Worm (Caenorhabditis elegans): ENCODE results near the gene C08G9.1.

The C08G9.1 gene

ce11 chrIV:7654212-7654778, 4.3 kb upstream of the C08G9.1 start, which contains the start of gene nrde-4:
Gene nrde-4 (minus strand): TSS chrIV:7654262.
- TF ChIP-seq unc-62 (GFP tag; optimal IDR thresholded peaks at IDR 0.05): no peak

- no peak for TF ChIP-seq unc-62 (GFP tag; optimal IDR thresholded peaks at IDR 0.05)
Measured at ce11 chrIV:7659481-7659880, 918 bp downstream of the C08G9.1 start.

DNA sequence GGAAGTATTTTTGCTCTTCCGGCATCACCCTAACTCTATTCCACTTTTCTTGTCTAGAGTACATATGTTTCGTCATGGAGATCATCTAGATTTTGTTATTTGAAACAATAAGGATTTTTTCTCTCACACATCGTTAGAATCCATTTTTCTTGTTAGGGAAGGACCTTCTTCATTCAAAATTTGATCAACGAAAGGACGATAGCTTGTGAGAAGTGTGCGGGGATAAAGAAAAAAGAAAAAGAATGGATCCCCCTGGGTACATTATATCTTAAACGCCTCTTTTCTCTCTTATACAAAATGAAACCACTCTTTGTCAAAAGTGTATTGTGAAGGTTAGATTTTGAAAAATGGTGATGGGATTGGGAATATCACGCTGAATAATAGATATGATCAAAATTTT, 3.0 kb downstream of the C08G9.1 start:
- TF ChIP-seq unc-62 (GFP tag; optimal IDR thresholded peaks at IDR 0.05): no peak

DNA sequence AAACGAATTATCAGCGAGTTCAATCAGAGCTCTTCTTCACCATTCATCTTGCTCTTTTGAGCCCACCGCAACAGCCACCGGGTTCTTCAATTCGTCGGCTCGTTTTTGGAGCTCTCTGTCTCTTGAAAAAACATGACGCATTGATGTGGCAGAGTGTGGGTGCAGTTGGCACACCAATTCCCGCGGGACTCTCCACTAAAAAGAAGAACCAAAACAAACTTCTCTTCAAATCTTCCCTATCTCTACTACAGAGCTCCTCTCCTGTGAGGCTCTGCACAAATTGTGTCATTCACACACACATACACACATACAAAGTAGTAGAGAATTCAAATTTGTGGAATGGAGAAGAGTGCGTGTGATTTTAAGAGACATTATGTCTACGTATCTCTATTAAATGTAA, 4.4 kb downstream of the C08G9.1 start:
- TF ChIP-seq unc-62 (GFP tag; optimal IDR thresholded peaks at IDR 0.05): no peak

DNA sequence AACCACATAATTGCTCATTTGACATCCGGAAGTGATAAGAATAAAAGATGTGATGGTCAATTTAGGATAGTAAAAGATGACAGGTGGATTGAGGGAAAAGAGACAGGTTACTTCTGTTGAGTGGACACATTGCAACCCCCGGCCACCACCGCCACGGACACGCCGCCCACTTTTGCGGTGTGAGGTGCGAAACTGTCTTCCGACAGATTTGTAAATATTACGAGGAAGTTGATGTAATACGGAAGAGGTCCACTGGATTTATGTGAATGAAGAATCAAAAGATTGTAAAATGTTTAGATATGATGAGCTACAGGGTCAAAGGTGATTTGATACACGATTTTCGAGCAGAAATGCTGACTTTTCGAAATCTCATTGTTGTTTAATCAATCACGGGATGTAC, 14.3 kb downstream of the C08G9.1 start, which contains the start of gene C08G9.2:
C08G9.2 (minus strand) TSS at position 101 of the 400 bp plus-strand sequence.
- TF ChIP-seq unc-62 (GFP tag; optimal IDR thresholded peaks at IDR 0.05): no peak

ce11 chrIV:7674874-7675273, 16.3 kb downstream of the C08G9.1 start, which contains the start of gene itr-1:
Gene itr-1 (plus strand): TSS chrIV:7675174.
- TF ChIP-seq unc-62 (GFP tag; optimal IDR thresholded peaks at IDR 0.05): no peak

- TF ChIP-seq unc-62 (GFP tag; optimal IDR thresholded peaks at IDR 0.05): no peak
Measured at ce11 chrIV:7679120-7679519, 20.6 kb downstream of the C08G9.1 start.

- no peak for TF ChIP-seq unc-62 (GFP tag; optimal IDR thresholded peaks at IDR 0.05)
Measured at ce11 chrIV:7689326-7689725, 30.8 kb downstream of the C08G9.1 start.

DNA sequence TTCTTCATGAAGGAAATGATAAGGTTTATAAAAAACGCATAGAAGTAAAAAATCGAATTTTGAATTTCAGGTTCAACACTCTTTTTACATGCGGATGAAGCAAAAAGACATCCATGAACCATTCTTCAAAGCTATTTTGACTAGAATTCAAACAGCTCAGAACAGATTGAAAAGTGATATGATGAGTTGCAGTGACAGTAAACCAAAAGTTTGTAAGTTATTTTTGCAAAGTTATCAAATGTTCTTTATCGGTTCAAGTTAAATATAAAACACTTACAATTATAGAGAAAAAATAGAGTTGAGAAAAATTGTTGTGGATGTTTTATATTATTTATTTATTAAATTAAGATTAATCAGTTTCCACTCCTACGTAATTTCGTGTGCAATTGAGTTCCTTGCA, 33.9 kb downstream of the C08G9.1 start:
- TF ChIP-seq unc-62 (GFP tag; optimal IDR thresholded peaks at IDR 0.05): no peak

- no peak for TF ChIP-seq unc-62 (GFP tag; optimal IDR thresholded peaks at IDR 0.05)
Measured at ce11 chrIV:7698320-7698719, 39.8 kb downstream of the C08G9.1 start, which contains the start of gene flp-13. Gene flp-13 (minus strand): TSS chrIV:7698420.

ce11 chrIV:7706805-7707204, 48.2 kb downstream of the C08G9.1 start, which contains the start of gene F33D4.4:
Gene F33D4.4 (minus strand): TSS chrIV:7706905.
- no peak for TF ChIP-seq unc-62 (GFP tag; optimal IDR thresholded peaks at IDR 0.05)

- no peak for TF ChIP-seq unc-62 (GFP tag; optimal IDR thresholded peaks at IDR 0.05)
Measured at ce11 chrIV:7709701-7710100, 51.1 kb downstream of the C08G9.1 start, which contains the start of the genes mrpl-1, emc-6 and mrps-24. Gene mrpl-1 (minus strand): TSS chrIV:7709701. Gene emc-6 (minus strand): TSS chrIV:7709736. Gene mrps-24 (plus strand): TSS chrIV:7710045.

- no peak for TF ChIP-seq unc-62 (GFP tag; optimal IDR thresholded peaks at IDR 0.05)
Measured at ce11 chrIV:7710824-7711223, 52.3 kb downstream of the C08G9.1 start, which contains the start of gene nhr-8. Gene nhr-8 (plus strand): TSS chrIV:7710983.

ce11 chrIV:7712252-7712651, 53.7 kb downstream of the C08G9.1 start:
- no peak for TF ChIP-seq unc-62 (GFP tag; optimal IDR thresholded peaks at IDR 0.05)

Data from whole organism, dauer.